Worm (Caenorhabditis elegans) whole organism, L3 larva: ENCODE results near the gene inx-8.

ENCODE experiments used
- ama-1 ChIP-seq: fragments of 150-350 bp; optimal IDR thresholded peaks from 2 replicates; lab custom pipeline; 2018
- elt-2 ChIP-seq: sonication (generic microtip); optimal IDR thresholded peaks from 2 replicates; lab custom pipeline; 2016; ENCODE audit warnings: missing genetic modification reagents, mild to moderate bottlenecking, missing genetic modification characterization, missing compliant biosample characterization
- elt-3 ChIP-seq, 3 experiments: fragments of 150-350 bp in 1 of 3; sonication (generic microtip) in 2 of 3; optimal IDR thresholded peaks; 2 replicates in 2 of 3; 4 replicates in 1 of 3; lab custom pipeline; 2014 to 2017; ENCODE audit warnings: missing biosample characterization in 3 of 3, missing genetic modification characterization in 3 of 3
- fkh-10 ChIP-seq: sonication (generic microtip); optimal IDR thresholded peaks from 2 replicates; lab custom pipeline; 2017; ENCODE audit warnings: missing biosample characterization, missing genetic modification reagents, missing genetic modification characterization
- lin-15B ChIP-seq: fragments of 150-350 bp; optimal IDR thresholded peaks from 2 replicates; lab custom pipeline; 2014; ENCODE audit warnings: missing biosample characterization, missing genetic modification characterization
- nfya-1 ChIP-seq: sonication (generic microtip); optimal IDR thresholded peaks from 2 replicates; lab custom pipeline; 2017; ENCODE audit warnings: missing genetic modification characterization, mild to moderate bottlenecking, missing compliant biosample characterization, antibody characterized with exemption, moderate library complexity; ENCODE audit not compliant: insufficient read depth
- nhr-43 ChIP-seq: sonication (generic microtip); optimal IDR thresholded peaks from 2 replicates; lab custom pipeline; 2016; ENCODE audit warnings: mild to moderate bottlenecking, missing genetic modification characterization, missing compliant biosample characterization; ENCODE audit not compliant: poor library complexity, severe bottlenecking
- sea-2 ChIP-seq: fragments of 150-350 bp; sonication (generic microtip); optimal IDR thresholded peaks from 4 replicates; lab custom pipeline; 2014; ENCODE audit warnings: missing biosample characterization, missing genetic modification reagents, missing genetic modification characterization
- skn-1 ChIP-seq: fragments of 150-350 bp; optimal IDR thresholded peaks from 2 replicates; lab custom pipeline; 2014; ENCODE audit warnings: missing biosample characterization, missing genetic modification characterization
- snpc-4 ChIP-seq: fragments of 150-350 bp; optimal IDR thresholded peaks from 2 replicates; lab custom pipeline; 2014; ENCODE audit warnings: missing biosample characterization, missing genetic modification characterization
- tbx-2 ChIP-seq: sonication (generic microtip); optimal IDR thresholded peaks from 2 replicates; lab custom pipeline; 2016; ENCODE audit warnings: mild to moderate bottlenecking, missing genetic modification characterization, missing compliant biosample characterization
- zag-1 ChIP-seq: fragments of 150-350 bp; optimal IDR thresholded peaks from 2 replicates; lab custom pipeline; 2014; ENCODE audit warnings: missing biosample characterization, missing genetic modification characterization
- ztf-11 ChIP-seq: fragments of 150-350 bp; optimal IDR thresholded peaks from 2 replicates; lab custom pipeline; 2014; ENCODE audit warnings: missing biosample characterization, missing genetic modification characterization
- ztf-4 ChIP-seq: fragments of 150-350 bp; optimal IDR thresholded peaks from 2 replicates; lab custom pipeline; 2014; ENCODE audit warnings: missing biosample characterization, missing genetic modification characterization

- TF ChIP-seq ama-1 (lab: Kevin White, UChicago): no peak
- no peak for TF ChIP-seq elt-2 (tag; lab: Kevin White, UChicago)
- no peak for TF ChIP-seq skn-1 (tag; lab: Kevin White, UChicago)
- TF ChIP-seq zag-1 (tag; lab: Kevin White, UChicago): no peak
- no peak for TF ChIP-seq lin-15B (tag; lab: Kevin White, UChicago)
- no peak for TF ChIP-seq sea-2 (GFP tag; lab: Kevin White, UChicago)
- TF ChIP-seq elt-3 (tag; optimal IDR thresholded peaks at IDR 0.05; lab: Kevin White, UChicago): no peak
- TF ChIP-seq ztf-11 (tag; lab: Kevin White, UChicago): no peak
- no peak for TF ChIP-seq fkh-10 (GFP tag; lab: Kevin White, UChicago)
- no peak for TF ChIP-seq ztf-4
- TF ChIP-seq nfya-1 (tag; lab: Kevin White, UChicago): no peak
- no peak for TF ChIP-seq snpc-4
- no peak for TF ChIP-seq tbx-2 (tag; lab: Kevin White, UChicago)
- no peak for TF ChIP-seq nhr-43 (tag; lab: Kevin White, UChicago)
Observed at ce11 chrIV:11713289-11713688, 39.6 kb downstream of the inx-8 start.
